Worm (Caenorhabditis elegans) whole organism, early embryonic: ENCODE data around the gene spp-5.

Experiments
- aly-1 ChIP-seq: sonication (generic microtip); optimal IDR thresholded peaks from 2 replicates; lab custom pipeline; 2016; ENCODE audit warnings: missing genetic modification characterization, missing compliant biosample characterization
- ama-1 ChIP-seq: fragments of 150-350 bp; optimal IDR thresholded peaks from 2 replicates; lab custom pipeline; 2014
- ceh-13 ChIP-seq: fragments of 200-800 bp; sonication (Bioruptor generic); optimal IDR thresholded peaks from 2 replicates; lab custom pipeline; 2018; ENCODE audit warnings: mild to moderate bottlenecking, missing genetic modification characterization, missing compliant biosample characterization
- ets-7 ChIP-seq: sonication (generic microtip); optimal IDR thresholded peaks from 2 replicates; lab custom pipeline; 2016; ENCODE audit warnings: missing genotype, missing genetic modification characterization, missing compliant biosample characterization
- tbx-11 ChIP-seq: fragments of 200-800 bp; sonication (Bioruptor generic); IDR thresholded peaks from 2 replicates; pipeline ENCODE4 v1.3.6; 2022; ENCODE audit warnings: missing genetic modification characterization, missing compliant biosample characterization

- TF ChIP-seq tbx-11 (GFP tag; lab: Robert Waterston, UW), result no peak
- no peak for TF ChIP-seq ama-1 (lab: Kevin White, UChicago)
- TF ChIP-seq ets-7, result no peak
- no peak for TF ChIP-seq aly-1 (tag; lab: Kevin White, UChicago)
- no peak for TF ChIP-seq ceh-13 (GFP tag; lab: Kevin White, UChicago)
Observed at ce11 chrX:7320115-7320711, at the start of gene spp-5.
